Fruit fly (Drosophila melanogaster) whole organism, embryonic: ENCODE data around the gene CG32188.

Experiments
- Adf1 ChIP-seq: fragments of 200-800 bp; sonication (Bioruptor generic); IDR thresholded peaks from 2 replicates; pipeline ENCODE4 v1.3.6; 2022; ENCODE audit warnings: missing biosample characterization, missing genetic modification characterization
- Antp ChIP-seq: fragments of 200-800 bp; sonication (Bioruptor generic); optimal IDR thresholded peaks from 3 replicates; lab custom pipeline; 2016; ENCODE audit warnings: missing biosample characterization, missing genetic modification characterization
- Atf3 ChIP-seq: fragments of 200-800 bp; sonication (Bioruptor generic); optimal IDR thresholded peaks from 3 replicates; lab custom pipeline; 2016; ENCODE audit warnings: missing biosample characterization, missing genetic modification characterization
- Atf6 ChIP-seq: fragments of 200-800 bp; sonication (Bioruptor generic); IDR thresholded peaks from 2 replicates; pipeline ENCODE4 v1.3.6; 2022; ENCODE audit warnings: missing biosample characterization, missing genetic modification characterization
- BtbVII ChIP-seq: fragments of 200-800 bp; sonication (Bioruptor generic); optimal IDR thresholded peaks from 3 replicates; lab custom pipeline; 2017; ENCODE audit warnings: missing biosample characterization, mild to moderate bottlenecking, missing genetic modification characterization
- Bteb2 ChIP-seq: fragments of 200-800 bp; sonication (Bioruptor generic); optimal IDR thresholded peaks from 2 replicates; lab custom pipeline; 2016; ENCODE audit warnings: missing biosample characterization, missing genetic modification characterization
- CG10209 ChIP-seq: fragments of 200-800 bp; sonication (Bioruptor generic); optimal IDR thresholded peaks from 3 replicates; lab custom pipeline; 2017; ENCODE audit warnings: missing biosample characterization, mild to moderate bottlenecking, missing genetic modification characterization, missing genetic modification reagents
- CG12942 ChIP-seq: fragments of 200-800 bp; sonication (Bioruptor generic); optimal IDR thresholded peaks from 3 replicates; lab custom pipeline; 2016; ENCODE audit warnings: missing biosample characterization, missing genetic modification characterization
- CG13296 ChIP-seq: fragments of 200-800 bp; sonication (Bioruptor generic); optimal IDR thresholded peaks from 3 replicates; lab custom pipeline; 2018; ENCODE audit warnings: missing biosample characterization, mild to moderate bottlenecking, missing genetic modification characterization
- CG17802 ChIP-seq: fragments of 200-800 bp; sonication (Bioruptor generic); optimal IDR thresholded peaks from 2 replicates; lab custom pipeline; 2018; ENCODE audit warnings: missing biosample characterization, mild to moderate bottlenecking, missing genetic modification characterization, moderate library complexity
- CG2120 ChIP-seq: fragments of 200-800 bp; sonication (Bioruptor generic); optimal IDR thresholded peaks from 3 replicates; lab custom pipeline; 2016; ENCODE audit warnings: missing biosample characterization, missing genetic modification characterization
- CG2129 ChIP-seq: fragments of 200-800 bp; sonication (Bioruptor generic); IDR thresholded peaks from 2 replicates; pipeline ENCODE4 v1.3.6; 2022; ENCODE audit warnings: missing biosample characterization, missing genetic modification characterization; ENCODE audit not compliant: partially characterized antibody
- CG31365 ChIP-seq: fragments of 200-800 bp; sonication (Bioruptor generic); optimal IDR thresholded peaks from 2 replicates; lab custom pipeline; 2018; ENCODE audit warnings: missing biosample characterization, mild to moderate bottlenecking, missing genetic modification characterization
- CG33557 ChIP-seq: fragments of 200-800 bp; sonication (Bioruptor generic); optimal IDR thresholded peaks from 2 replicates; lab custom pipeline; 2019; ENCODE audit warnings: missing biosample characterization, mild to moderate bottlenecking, missing genetic modification characterization, moderate library complexity
- CG3407 ChIP-seq: fragments of 200-800 bp; sonication (Bioruptor generic); optimal IDR thresholded peaks from 2 replicates; lab custom pipeline; 2018; ENCODE audit warnings: missing biosample characterization, mild to moderate bottlenecking, missing genetic modification characterization
- CG42726 ChIP-seq: fragments of 200-800 bp; sonication (Bioruptor generic); IDR thresholded peaks from 2 replicates; pipeline ENCODE4 v1.3.6; 2022; ENCODE audit warnings: missing biosample characterization, missing genetic modification characterization; ENCODE audit not compliant: partially characterized antibody
- CG7271 ChIP-seq: fragments of 200-800 bp; sonication (Bioruptor generic); optimal IDR thresholded peaks from 2 replicates; lab custom pipeline; 2018; ENCODE audit warnings: missing biosample characterization, mild to moderate bottlenecking, missing genetic modification characterization, moderate library complexity
- CG7556 ChIP-seq: fragments of 200-800 bp; sonication (Bioruptor generic); optimal IDR thresholded peaks from 2 replicates; lab custom pipeline; 2017; ENCODE audit warnings: missing biosample characterization, mild to moderate bottlenecking, missing genetic modification characterization
- CG7786 ChIP-seq: fragments of 200-800 bp; sonication (Bioruptor generic); optimal IDR thresholded peaks from 2 replicates; lab custom pipeline; 2016; ENCODE audit warnings: missing biosample characterization, missing genetic modification characterization
- CG8478 ChIP-seq: fragments of >200 bp; optimal IDR thresholded peaks from 2 replicates; lab custom pipeline; 2018
- CG9727 ChIP-seq: fragments of 200-800 bp; sonication (Bioruptor generic); optimal IDR thresholded peaks from 3 replicates; lab custom pipeline; 2017; ENCODE audit warnings: missing biosample characterization, mild to moderate bottlenecking, missing genetic modification characterization
- Dek ChIP-seq: fragments of 200-800 bp; sonication (Bioruptor generic); optimal IDR thresholded peaks from 3 replicates; lab custom pipeline; 2019; ENCODE audit warnings: missing biosample characterization, mild to moderate bottlenecking, missing genetic modification characterization, moderate library complexity
- Dfd ChIP-seq, 2 experiments: fragments of >200 bp; optimal IDR thresholded peaks; 2 replicates each; lab custom pipeline; 2017; ENCODE audit warnings: missing biosample characterization in 2 of 2, missing genetic modification characterization in 2 of 2
- ERR ChIP-seq: fragments of 200-800 bp; sonication (Bioruptor generic); optimal IDR thresholded peaks from 2 replicates; lab custom pipeline; 2016; ENCODE audit warnings: missing biosample characterization, missing genetic modification characterization
- Fer2 ChIP-seq: fragments of 200-800 bp; sonication (Bioruptor generic); optimal IDR thresholded peaks from 2 replicates; lab custom pipeline; 2018; ENCODE audit warnings: missing biosample characterization, mild to moderate bottlenecking, missing genetic modification characterization, moderate library complexity
- Hand ChIP-seq: fragments of 200-800 bp; sonication (Bioruptor generic); optimal IDR thresholded peaks from 2 replicates; lab custom pipeline; 2017; ENCODE audit warnings: mild to moderate bottlenecking, missing biosample characterization, missing genetic modification reagents, missing genetic modification characterization
- HmgZ ChIP-seq: fragments of 200-800 bp; sonication (Bioruptor generic); optimal IDR thresholded peaks from 2 replicates; lab custom pipeline; 2018; ENCODE audit warnings: missing biosample characterization, mild to moderate bottlenecking, missing genetic modification characterization
- Nf-YA ChIP-seq: fragments of 200-800 bp; sonication (Bioruptor generic); IDR thresholded peaks from 2 replicates; pipeline ENCODE4 v1.3.6; 2022; ENCODE audit warnings: missing biosample characterization, missing genetic modification characterization
- NfI ChIP-seq: fragments of 200-800 bp; sonication (Bioruptor generic); optimal IDR thresholded peaks from 3 replicates; lab custom pipeline; 2018; ENCODE audit warnings: missing biosample characterization, mild to moderate bottlenecking, missing genetic modification characterization, moderate library complexity
- Sry-β ChIP-seq: fragments of 200-800 bp; sonication (Bioruptor generic); optimal IDR thresholded peaks from 2 replicates; lab custom pipeline; 2018; ENCODE audit warnings: missing biosample characterization, mild to moderate bottlenecking, missing genetic modification characterization, moderate library complexity
- Trl ChIP-seq, 3 experiments: fragments of >200 bp in 2 of 3; fragments of 200-800 bp in 1 of 3; sonication (Bioruptor generic) in 1 of 3; optimal IDR thresholded peaks; 2 replicates in 1 of 3; 3 replicates in 2 of 3; lab custom pipeline; 2016 to 2017; ENCODE audit warnings: missing biosample characterization in 1 of 3, missing genetic modification characterization in 1 of 3
- YL-1 ChIP-seq: fragments of 200-800 bp; sonication (Bioruptor generic); optimal IDR thresholded peaks from 3 replicates; lab custom pipeline; 2017; ENCODE audit warnings: missing biosample characterization, mild to moderate bottlenecking, missing genetic modification characterization
- al ChIP-seq: fragments of 200-800 bp; sonication (Bioruptor generic); IDR thresholded peaks from 2 replicates; pipeline ENCODE4 v1.3.6; 2022; ENCODE audit warnings: missing biosample characterization, missing genetic modification characterization
- crol ChIP-seq: fragments of 200-800 bp; sonication (Bioruptor generic); IDR thresholded peaks from 2 replicates; pipeline ENCODE4 v1.3.6; 2022; ENCODE audit warnings: missing biosample characterization, missing genetic modification characterization
- da ChIP-seq: fragments of 200-800 bp; sonication (Bioruptor generic); optimal IDR thresholded peaks from 2 replicates; lab custom pipeline; 2016; ENCODE audit warnings: missing biosample characterization, missing genetic modification characterization
- gcm ChIP-seq: fragments of 200-800 bp; sonication (Bioruptor generic); optimal IDR thresholded peaks from 2 replicates; lab custom pipeline; 2019; ENCODE audit warnings: missing biosample characterization, mild to moderate bottlenecking, missing genetic modification characterization, moderate library complexity
- hbn ChIP-seq: fragments of 200-800 bp; sonication (Bioruptor generic); IDR thresholded peaks from 2 replicates; pipeline ENCODE4 v1.3.6; 2022; ENCODE audit warnings: missing biosample characterization, missing genetic modification characterization; ENCODE audit not compliant: partially characterized antibody
- hkb ChIP-seq, 2 experiments: fragments of 200-800 bp in 1 of 2; fragments of >200 bp in 1 of 2; sonication (Bioruptor generic) in 1 of 2; IDR thresholded peaks in 1 of 2; optimal IDR thresholded peaks in 1 of 2; 2 replicates each; pipeline versions ENCODE4 v1.3.6 to Lab custom; 2017 to 2022; ENCODE audit warnings: missing biosample characterization in 1 of 2, missing genetic modification characterization in 1 of 2
- lola ChIP-seq, 3 experiments: fragments of >200 bp in 2 of 3; fragments of 200-800 bp in 1 of 3; sonication (Bioruptor generic) in 1 of 3; optimal IDR thresholded peaks; 2 replicates each; lab custom pipeline; 2017 to 2019; ENCODE audit warnings: missing biosample characterization in 3 of 3, missing genetic modification characterization in 3 of 3, mild to moderate bottlenecking in 1 of 3, moderate library complexity in 1 of 3
- nom ChIP-seq: fragments of 200-800 bp; sonication (Bioruptor generic); optimal IDR thresholded peaks from 2 replicates; lab custom pipeline; 2017; ENCODE audit warnings: missing biosample characterization, missing genetic modification characterization, mild to moderate bottlenecking, moderate library complexity, missing genetic modification reagents
- pho ChIP-seq: fragments of 200-800 bp; sonication (Bioruptor generic); optimal IDR thresholded peaks from 2 replicates; lab custom pipeline; 2016; ENCODE audit warnings: missing biosample characterization, missing genetic modification characterization
- seq ChIP-seq: fragments of 200-800 bp; sonication (Bioruptor generic); IDR thresholded peaks from 2 replicates; pipeline ENCODE4 v1.3.6; 2022; ENCODE audit warnings: missing biosample characterization, missing genetic modification characterization
- sim ChIP-seq: fragments of 200-800 bp; sonication (Bioruptor generic); IDR thresholded peaks from 2 replicates; pipeline ENCODE4 v1.3.6; 2022; ENCODE audit warnings: missing biosample characterization, missing genetic modification characterization
- sisA ChIP-seq: fragments of 200-800 bp; sonication (Bioruptor generic); IDR thresholded peaks from 2 replicates; pipeline ENCODE4 v1.3.6; 2022; ENCODE audit warnings: missing biosample characterization, missing genetic modification characterization
- sob ChIP-seq: fragments of 200-800 bp; sonication (Bioruptor generic); IDR thresholded peaks from 2 replicates; pipeline ENCODE4 v1.3.6; 2022; ENCODE audit warnings: missing biosample characterization, missing genetic modification characterization
- sqz ChIP-seq: fragments of 200-800 bp; sonication (Bioruptor generic); optimal IDR thresholded peaks from 3 replicates; lab custom pipeline; 2018; ENCODE audit warnings: missing biosample characterization, mild to moderate bottlenecking, missing genetic modification characterization
- stwl ChIP-seq: fragments of 200-800 bp; sonication (Bioruptor generic); optimal IDR thresholded peaks from 3 replicates; lab custom pipeline; 2018; ENCODE audit warnings: missing biosample characterization, mild to moderate bottlenecking, missing genetic modification characterization, moderate library complexity
- tgo ChIP-seq: fragments of 200-800 bp; sonication (Bioruptor generic); IDR thresholded peaks from 3 replicates; pipeline ENCODE4 v1.3.6; 2022; ENCODE audit warnings: missing biosample characterization, missing genetic modification characterization

The CG32188 gene

DNA sequence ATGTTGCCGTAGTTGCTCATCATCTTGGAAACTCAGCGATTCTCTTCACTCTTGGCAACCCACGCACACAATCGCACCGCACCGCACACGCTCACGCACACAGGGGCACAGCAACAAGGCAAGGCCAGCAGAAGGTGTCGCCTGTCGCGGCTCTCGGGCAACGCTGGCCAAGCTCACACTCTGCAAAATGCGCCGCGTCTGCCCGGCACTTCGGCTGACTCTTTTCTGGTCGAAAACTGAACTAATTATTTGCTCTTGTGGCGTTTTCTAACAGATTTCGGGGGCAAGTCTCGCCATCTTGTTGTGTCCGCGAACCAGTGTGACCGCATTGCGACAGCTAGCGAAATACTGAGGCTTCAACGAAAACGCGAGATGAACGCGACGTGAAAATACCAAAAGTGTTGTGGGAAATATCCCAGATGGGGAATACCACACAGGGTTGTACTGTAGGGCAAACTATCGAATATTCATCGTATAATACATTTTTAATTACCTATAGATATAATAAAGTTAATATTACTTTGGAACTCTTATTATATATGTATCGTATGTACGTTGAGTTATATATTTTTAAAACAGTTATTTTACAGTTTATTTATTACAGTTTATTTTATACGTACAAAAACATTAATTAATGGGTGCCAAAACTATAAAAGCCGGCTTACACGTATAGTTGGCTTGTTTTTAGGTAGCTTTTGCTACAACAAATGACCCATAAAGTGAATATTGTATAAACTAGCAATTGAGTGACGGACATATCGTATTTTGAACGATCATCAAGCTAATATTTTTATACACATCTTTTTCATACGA, 12.9 kb upstream of the CG32188 start, which contains the start of the genes MED19 and CG7430 (continued):
- TF ChIP-seq hkb (optimal IDR thresholded peaks at IDR 0.05; lab: Kevin White, UChicago) (no peak), hkb (GFP tag; IDR thresholded peaks at IDR 0.05; lab: Robert Waterston, UW) (0 out of 2 replicates have a peak, but pooled peaks have one; percentile 27), CG31365 (no peak), Sry-β (GFP tag; lab: Kevin White, UChicago) (peak; percentile 13), al (no peak), Antp (GFP tag; lab: Kevin White, UChicago) (no peak), HmgZ (peak; percentile 38), stwl (peak; percentile 36), YL-1 (peak; percentile 90), CG7786 (no peak), Dek (tag; lab: Kevin White, UChicago) (no peak), sqz (GFP tag; lab: Kevin White, UChicago) (no peak), tgo (GFP tag; lab: Robert Waterston, UW) (no peak), BtbVII (GFP tag; lab: Kevin White, UChicago) (no peak), seq (no peak; the same call in 1 of the 2 replicates), CG10209 (no peak), CG13296 (GFP tag; lab: Kevin White, UChicago) (peak; percentile 12), ERR (GFP tag; lab: Kevin White, UChicago) (no peak), Atf6 (GFP tag; lab: Robert Waterston, UW) (no peak), CG7271 (tag; lab: Kevin White, UChicago) (peak; percentile 51), Hand (GFP tag; lab: Kevin White, UChicago) (peak; percentile 28), sim (GFP tag; lab: Robert Waterston, UW) (no peak), CG2129 (no peak), gcm (GFP tag; lab: Kevin White, UChicago) (peak; percentile 20), Dfd (GFP tag; optimal IDR thresholded peaks at IDR 0.05; lab: Kevin White, UChicago) (no peak), CG42726 (GFP tag; lab: Robert Waterston, UW) (peak; percentile 49; the same call in 1 of the 2 replicates), CG17802 (tag; lab: Kevin White, UChicago) (no peak), hbn (GFP tag; lab: Robert Waterston, UW) (peak; percentile 59), CG3407 (no peak), CG7556 (GFP tag; lab: Kevin White, UChicago) (no peak), lola (GFP tag; optimal IDR thresholded peaks at IDR 0.05; lab: Kevin White, UChicago) (peak in 1 of 3 experiments; percentile 16), CG2120 (GFP tag; lab: Kevin White, UChicago) (no peak), Adf1 (GFP tag; lab: Robert Waterston, UW) (peak; percentile 36; the same call in 1 of the 2 replicates), NfI (GFP tag; lab: Kevin White, UChicago) (peak; percentile 1), Trl (optimal IDR thresholded peaks at IDR 0.05; lab: Kevin White, UChicago) (peak in 1 of 2 experiments; percentile 26), Trl (GFP tag; optimal IDR thresholded peaks at IDR 0.05; lab: Kevin White, UChicago) (no peak), Atf3 (no peak), pho (GFP tag; lab: Kevin White, UChicago) (no peak), da (no peak), Fer2 (tag; lab: Kevin White, UChicago) (no peak), CG33557 (peak; percentile 21), CG8478 (lab: Kevin White, UChicago) (peak; percentile 63), CG12942 (GFP tag; lab: Kevin White, UChicago) (no peak), nom (GFP tag; lab: Kevin White, UChicago) (peak; percentile 70), crol (GFP tag; lab: Robert Waterston, UW) (no peak), Bteb2 (GFP tag; lab: Kevin White, UChicago) (no peak), sob (GFP tag; lab: Robert Waterston, UW) (peak; percentile 55; the same call in 1 of the 2 replicates), CG9727 (peak; percentile 33), Nf-YA (GFP tag; lab: Robert Waterston, UW) (no peak), sisA (no peak)
